Worm (Caenorhabditis elegans) whole organism, late embryonic: ENCODE measurements around the gene vdac-1.

Experiments used
- T23F11.4 ChIP-seq: fragments of 200-800 bp; sonication (Bioruptor generic); optimal IDR thresholded peaks from 2 replicates; lab custom pipeline; 2018; ENCODE audit warnings: mild to moderate bottlenecking, missing genetic modification characterization, missing compliant biosample characterization
- ahr-1 ChIP-seq: sonication (generic microtip); optimal IDR thresholded peaks from 2 replicates; lab custom pipeline; 2016; ENCODE audit warnings: missing genetic modification characterization, missing compliant biosample characterization
- ets-4 ChIP-seq: sonication (generic microtip); optimal IDR thresholded peaks from 2 replicates; lab custom pipeline; 2016; ENCODE audit warnings: missing genetic modification characterization, missing compliant biosample characterization
- hlh-8 ChIP-seq: sonication (generic microtip); optimal IDR thresholded peaks from 2 replicates; lab custom pipeline; 2016; ENCODE audit warnings: missing genotype, missing genetic modification characterization, missing compliant biosample characterization
- lim-6 ChIP-seq: sonication (generic microtip); optimal IDR thresholded peaks from 2 replicates; lab custom pipeline; 2016; ENCODE audit warnings: missing genetic modification characterization, missing compliant biosample characterization
- lin-11 ChIP-seq: fragments of 200-800 bp; sonication (Bioruptor generic); optimal IDR thresholded peaks from 2 replicates; lab custom pipeline; 2018; ENCODE audit warnings: mild to moderate bottlenecking, missing genetic modification characterization, missing compliant biosample characterization
- madf-2 ChIP-seq: sonication (generic microtip); optimal IDR thresholded peaks from 2 replicates; lab custom pipeline; 2017; ENCODE audit warnings: missing genetic modification characterization, missing compliant biosample characterization
- nhr-11 ChIP-seq: fragments of 150-350 bp; optimal IDR thresholded peaks from 2 replicates; lab custom pipeline; 2014; ENCODE audit warnings: missing biosample characterization, missing genetic modification characterization
- pag-3 ChIP-seq: sonication (generic microtip); optimal IDR thresholded peaks from 2 replicates; lab custom pipeline; 2016; ENCODE audit warnings: missing compliant biosample characterization, missing genetic modification characterization, borderline replicate concordance
- pax-1 ChIP-seq: fragments of 150-350 bp; optimal IDR thresholded peaks from 2 replicates; lab custom pipeline; 2014; ENCODE audit warnings: missing biosample characterization, missing genetic modification characterization
- pqm-1 ChIP-seq: sonication (generic microtip); optimal IDR thresholded peaks from 2 replicates; lab custom pipeline; 2016; ENCODE audit warnings: missing genetic modification characterization, missing compliant biosample characterization
- rnt-1 ChIP-seq: sonication (generic microtip); optimal IDR thresholded peaks from 2 replicates; lab custom pipeline; 2016; ENCODE audit warnings: missing genetic modification characterization, missing compliant biosample characterization

DNA sequence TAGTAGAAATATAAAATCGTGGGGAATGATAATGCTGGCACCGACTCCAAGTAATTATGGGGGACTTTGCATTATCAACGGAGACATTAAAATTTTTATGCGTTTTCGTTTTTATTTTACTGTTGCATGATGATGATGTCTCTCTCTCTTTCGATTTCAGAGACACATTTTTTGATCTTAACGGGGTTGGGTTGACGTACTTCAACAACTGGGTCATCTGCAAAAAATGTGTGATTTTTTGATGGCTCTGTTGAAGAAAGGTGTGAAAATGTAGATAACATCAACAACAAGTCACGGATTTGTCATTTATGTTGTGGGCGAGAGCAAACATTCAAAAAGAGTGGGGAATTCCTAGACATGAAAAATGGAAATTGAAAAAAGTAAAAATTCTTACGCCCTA lies 6.4 kb downstream of the vdac-1 start, which contains the start of gene F55G1.15:
- no peak for TF ChIP-seq pag-3 (tag; lab: Kevin White, UChicago)
- no peak for TF ChIP-seq pqm-1 (tag; lab: Kevin White, UChicago)
- no peak for TF ChIP-seq rnt-1
- no peak for TF ChIP-seq nhr-11 (tag; lab: Kevin White, UChicago)
- TF ChIP-seq hlh-8, result no peak
- no peak for TF ChIP-seq madf-2 (tag; lab: Kevin White, UChicago)
- no peak for TF ChIP-seq lim-6 (tag; lab: Kevin White, UChicago)
- TF ChIP-seq ahr-1 (tag; lab: Kevin White, UChicago), result no peak
- no peak for TF ChIP-seq T23F11.4 (GFP tag; lab: Kevin White, UChicago)
- TF ChIP-seq pax-1 (tag; lab: Kevin White, UChicago), result no peak
- TF ChIP-seq ets-4 (tag; lab: Kevin White, UChicago), result no peak
- no peak for TF ChIP-seq lin-11 (tag; lab: Kevin White, UChicago)
